Fruit fly (Drosophila melanogaster): ENCODE results near the gene CG42752.

DNA sequence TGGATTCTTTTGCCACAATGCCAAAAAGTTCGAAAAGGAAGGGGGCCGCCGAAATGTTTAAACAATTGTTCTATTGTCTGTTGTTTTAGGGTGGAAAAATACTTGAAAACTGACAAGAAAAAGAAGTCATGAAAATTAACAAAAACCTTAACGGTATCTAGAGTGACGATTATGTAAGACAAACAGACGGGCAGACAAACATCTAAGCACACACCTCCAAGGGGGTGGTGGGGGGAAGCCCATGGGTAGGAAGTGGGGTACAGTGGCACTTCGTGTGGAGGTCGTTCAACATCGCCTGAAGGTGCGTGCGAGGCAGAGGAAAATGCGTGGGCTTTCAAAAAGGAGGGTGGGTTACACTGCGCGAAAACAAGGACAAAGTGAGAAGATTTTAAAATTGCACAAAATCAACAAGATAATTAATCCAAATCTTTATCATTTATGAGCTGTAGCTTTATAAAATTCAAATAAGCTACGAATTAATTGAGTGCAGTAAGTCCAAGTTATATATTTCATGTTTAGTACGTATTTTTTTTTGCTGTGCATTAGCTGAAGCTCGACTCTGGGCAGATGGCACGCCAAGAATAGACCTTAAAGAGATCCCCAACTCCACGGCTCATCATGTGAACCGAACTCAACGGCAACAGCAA, 22.4 kb downstream of the CG42752 start:
- TF ChIP-seq CG33017 (tag; optimal IDR thresholded peaks at IDR 0.05) (no peak), CG7101 (tag; optimal IDR thresholded peaks at IDR 0.05) (no peak)
